Worm (Caenorhabditis elegans) whole organism, young adult: ENCODE results near the gene M199.136.
"Not testable (repeated sequence)": the region's sequence is repeated elsewhere in the genome, so short reads cannot be mapped to it uniquely, and the experiment has no call there.

Experiments used
- B0019.2 ChIP-seq: fragments of 200-800 bp; sonication (Bioruptor generic); conservative IDR thresholded peaks from 2 replicates; pipeline ENCODE4 v1.3.6; 2022; ENCODE audit warnings: missing genetic modification reagents, missing genetic modification characterization, missing compliant biosample characterization
- C17E4.6 ChIP-seq: fragments of 200-800 bp; sonication (Bioruptor generic); IDR thresholded peaks from 2 replicates; pipeline ENCODE4 v1.3.6; 2022; ENCODE audit warnings: missing genetic modification reagents, missing genetic modification characterization, missing compliant biosample characterization
- K11D2.4 ChIP-seq: fragments of 200-800 bp; sonication (Bioruptor generic); IDR thresholded peaks from 2 replicates; pipeline ENCODE4 v1.3.6; 2022; ENCODE audit warnings: missing genetic modification reagents, missing genetic modification characterization, missing compliant biosample characterization
- K12H6.12 ChIP-seq: fragments of 200-800 bp; sonication (Bioruptor generic); optimal IDR thresholded peaks from 2 replicates; lab custom pipeline; 2018; ENCODE audit warnings: mild to moderate bottlenecking, missing genetic modification characterization, missing compliant biosample characterization
- Y53G8AR.9 ChIP-seq: fragments of 200-800 bp; sonication (Bioruptor generic); conservative IDR thresholded peaks from 2 replicates; pipeline ENCODE4 v1.3.6; 2022; ENCODE audit warnings: missing genetic modification reagents, missing genetic modification characterization, missing compliant biosample characterization
- Y56A3A.18 ChIP-seq: fragments of 200-800 bp; sonication (Bioruptor generic); IDR thresholded peaks from 2 replicates; pipeline ENCODE4 v1.3.6; 2022; ENCODE audit warnings: missing genetic modification reagents, missing genetic modification characterization, missing compliant biosample characterization
- attf-6 ChIP-seq: fragments of 200-800 bp; sonication (Bioruptor generic); IDR thresholded peaks from 2 replicates; pipeline ENCODE4 v1.3.6; 2022; ENCODE audit warnings: missing genetic modification reagents, missing genetic modification characterization, missing compliant biosample characterization
- ceh-27 ChIP-seq: fragments of 200-800 bp; sonication (Bioruptor generic); optimal IDR thresholded peaks from 2 replicates; lab custom pipeline; 2018; ENCODE audit warnings: mild to moderate bottlenecking, missing genetic modification characterization, moderate library complexity, missing compliant biosample characterization
- chd-7 ChIP-seq: sonication (generic microtip); optimal IDR thresholded peaks from 2 replicates; lab custom pipeline; 2016; ENCODE audit warnings: mild to moderate bottlenecking, missing genetic modification characterization, moderate library complexity, missing compliant biosample characterization
- die-1 ChIP-seq: sonication (generic microtip); optimal IDR thresholded peaks from 2 replicates; lab custom pipeline; 2016; ENCODE audit warnings: missing genotype, mild to moderate bottlenecking, missing genetic modification characterization, missing compliant biosample characterization
- dox-1 ChIP-seq: fragments of 200-800 bp; sonication (Bioruptor generic); IDR thresholded peaks from 2 replicates; pipeline ENCODE4 v1.3.6; 2022; ENCODE audit warnings: missing genetic modification reagents, missing genetic modification characterization, missing compliant biosample characterization
- efl-1 ChIP-seq: fragments of 150-350 bp; optimal IDR thresholded peaks from 2 replicates; lab custom pipeline; 2014; ENCODE audit warnings: missing biosample characterization, missing genetic modification reagents, missing genetic modification characterization
- hsf-1 ChIP-seq: fragments of 200-800 bp; sonication (Bioruptor generic); IDR thresholded peaks from 2 replicates; pipeline ENCODE4 v1.3.6; 2022; ENCODE audit warnings: missing genetic modification reagents, missing genetic modification characterization, missing compliant biosample characterization
- lag-1 ChIP-seq: fragments of 200-800 bp; sonication (Bioruptor generic); IDR thresholded peaks from 2 replicates; pipeline ENCODE4 v1.3.6; 2022; ENCODE audit warnings: missing genetic modification reagents, missing genetic modification characterization, missing compliant biosample characterization
- lin-26 ChIP-seq: fragments of 200-800 bp; sonication (Bioruptor generic); IDR thresholded peaks from 2 replicates; pipeline ENCODE4 v1.3.6; 2022; ENCODE audit warnings: missing genetic modification reagents, missing genetic modification characterization, missing compliant biosample characterization
- lin-35 ChIP-seq, 3 experiments: fragments of 150-350 bp in 2 of 3; sonication (generic microtip) in 1 of 3; optimal IDR thresholded peaks; 2 replicates each; lab custom pipeline; 2014 to 2018; ENCODE audit warnings: missing biosample characterization in 3 of 3, missing genetic modification characterization in 3 of 3, missing genetic modification reagents in 3 of 3
- lsl-1 ChIP-seq: fragments of 200-800 bp; sonication (Bioruptor generic); optimal IDR thresholded peaks from 2 replicates; lab custom pipeline; 2018; ENCODE audit warnings: mild to moderate bottlenecking, missing genetic modification characterization, moderate library complexity, missing compliant biosample characterization
- lsy-27 ChIP-seq: sonication (generic microtip); optimal IDR thresholded peaks from 2 replicates; lab custom pipeline; 2017; ENCODE audit warnings: missing genetic modification characterization, mild to moderate bottlenecking, missing compliant biosample characterization, antibody characterized with exemption, missing genotype, borderline replicate concordance; ENCODE audit not compliant: insufficient read depth
- mel-28 ChIP-seq: sonication (generic microtip); optimal IDR thresholded peaks from 2 replicates; lab custom pipeline; 2016; ENCODE audit warnings: borderline replicate concordance, mild to moderate bottlenecking, missing genetic modification characterization, missing compliant biosample characterization
- nfya-2 ChIP-seq: fragments of 200-800 bp; sonication (Bioruptor generic); IDR thresholded peaks from 2 replicates; pipeline ENCODE4 v1.3.6; 2022; ENCODE audit warnings: missing genetic modification reagents, missing genetic modification characterization, missing compliant biosample characterization
- pbrm-1 ChIP-seq: fragments of 200-800 bp; sonication (Bioruptor generic); IDR thresholded peaks from 2 replicates; pipeline ENCODE4 v1.3.6; 2022; ENCODE audit warnings: missing genetic modification reagents, missing genetic modification characterization, missing compliant biosample characterization
- pha-4 ChIP-seq: fragments of 150-350 bp; sonication (generic microtip); optimal IDR thresholded peaks from 2 replicates; lab custom pipeline; 2014; ENCODE audit warnings: missing biosample characterization, missing genetic modification reagents, missing genetic modification characterization
- snpc-1.1 ChIP-seq: sonication (generic microtip); optimal IDR thresholded peaks from 2 replicates; lab custom pipeline; 2017; ENCODE audit warnings: missing genetic modification characterization, mild to moderate bottlenecking, missing compliant biosample characterization, antibody characterized with exemption, moderate library complexity, missing genotype, missing genetic modification reagents; ENCODE audit not compliant: insufficient read depth
- snpc-4 ChIP-seq, 5 experiments: fragments of 150-350 bp in 1 of 5; sonication (generic microtip) in 4 of 5; optimal IDR thresholded peaks; 2 replicates each; lab custom pipeline; 2014 to 2018; ENCODE audit warnings: missing genetic modification characterization in 5 of 5, missing biosample characterization in 3 of 5, antibody characterized with exemption in 2 of 5, mild to moderate bottlenecking in 2 of 5, missing compliant biosample characterization in 2 of 5, missing genotype in 2 of 5, moderate library complexity in 2 of 5, missing genetic modification reagents in 1 of 5
- xnd-1 ChIP-seq: sonication (generic microtip); optimal IDR thresholded peaks from 2 replicates; lab custom pipeline; 2016; ENCODE audit warnings: missing genotype, missing genetic modification reagents, missing genetic modification characterization, missing compliant biosample characterization
- ztf-18 ChIP-seq: sonication (generic microtip); optimal IDR thresholded peaks from 2 replicates; lab custom pipeline; 2016; ENCODE audit warnings: missing genotype, mild to moderate bottlenecking, missing genetic modification characterization, missing compliant biosample characterization
- ztf-6 ChIP-seq: fragments of 200-800 bp; sonication (Bioruptor generic); IDR thresholded peaks from 2 replicates; pipeline ENCODE4 v1.3.6; 2022; ENCODE audit warnings: missing genetic modification reagents, missing genetic modification characterization, missing compliant biosample characterization

The M199.136 gene

DNA sequence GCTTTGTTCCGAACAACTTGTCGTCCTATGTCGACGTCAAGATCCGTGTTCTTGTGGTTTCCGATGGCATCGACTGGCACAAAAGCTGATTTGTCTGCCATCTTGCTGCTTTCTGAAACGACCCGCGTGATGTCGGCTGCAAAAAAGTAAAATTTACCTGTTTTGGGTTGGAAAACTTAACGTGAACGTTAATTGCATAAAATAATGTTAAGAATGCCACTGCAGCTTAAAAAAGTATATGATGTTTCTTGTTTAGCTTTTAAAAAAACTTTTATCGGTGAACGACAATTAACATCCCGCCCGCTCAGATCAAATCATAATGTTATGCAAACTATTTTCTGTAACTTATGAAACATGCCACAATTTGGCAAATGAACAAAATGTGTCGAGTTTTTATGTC is 15.4 kb downstream of the M199.136 start, which contains the start of gene M199.8:
Gene M199.8, minus strand, starts transcription at position 101 of the 400 bp plus-strand sequence.
- not testable (repeated sequence) for TF ChIP-seq pha-4 (tag; lab: Kevin White, UChicago); nfya-2 (GFP tag; lab: Robert Waterston, UW); snpc-4 (GFP tag; optimal IDR thresholded peaks at IDR 0.05; lab: Kevin White, UChicago); snpc-4 (tag; optimal IDR thresholded peaks at IDR 0.05; lab: Kevin White, UChicago)

DNA sequence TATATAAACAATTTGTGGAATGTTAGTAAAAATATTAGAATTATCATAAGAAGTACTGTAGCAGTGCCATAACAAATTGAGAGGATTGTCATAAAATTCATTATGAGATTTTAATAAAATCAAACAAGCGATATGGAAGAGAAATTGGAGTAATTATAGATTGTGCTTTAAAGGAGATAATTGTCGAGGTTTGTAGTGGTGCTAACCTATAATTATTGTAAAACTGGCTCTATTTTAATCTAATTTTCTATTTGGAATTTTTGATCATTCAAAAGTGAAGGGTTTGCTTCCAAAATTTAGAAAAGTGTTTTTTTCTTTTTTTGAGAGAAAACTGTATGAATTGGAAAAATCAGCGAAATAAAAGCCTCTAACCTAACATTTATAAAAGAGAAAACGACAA is 22.3 kb downstream of the M199.136 start, which contains the start of gene srg-51:
Gene srg-51, minus strand, starts transcription at position 101 of the 400 bp plus-strand sequence.
- no peak for TF ChIP-seq pbrm-1 (GFP tag; lab: Robert Waterston, UW)
- no peak for TF ChIP-seq chd-7 (tag; lab: Kevin White, UChicago)
- TF ChIP-seq mel-28 (tag; lab: Kevin White, UChicago): no peak
- TF ChIP-seq efl-1 (GFP tag; lab: Kevin White, UChicago): no peak
- TF ChIP-seq lsl-1 (GFP tag; lab: Kevin White, UChicago): no peak
- TF ChIP-seq, all 124 proteins: peak for 0

DNA sequence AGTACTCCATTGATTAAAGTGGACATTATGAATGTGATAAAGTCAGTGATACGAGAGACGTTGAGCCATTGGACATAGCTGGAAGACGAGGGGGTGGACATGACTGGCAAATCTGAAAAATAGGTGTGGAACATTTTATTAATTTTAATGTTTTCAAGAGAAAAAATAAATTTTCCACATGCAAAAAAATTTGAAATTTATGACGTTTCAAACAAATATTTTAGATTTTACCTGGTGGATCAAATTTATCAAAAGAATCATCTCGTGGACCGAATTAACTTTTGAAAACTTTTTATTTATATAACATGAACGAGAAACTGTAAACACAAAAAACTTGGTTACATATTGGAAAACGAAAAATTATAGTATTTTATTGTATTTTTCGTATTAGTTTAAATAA is 28.6 kb downstream of the M199.136 start, which contains the start of gene str-78:
Gene str-78, minus strand, starts transcription at position 101 of the 400 bp plus-strand sequence.
- TF ChIP-seq Y53G8AR.9 (GFP tag; lab: Robert Waterston, UW) (no peak), ceh-27 (GFP tag; lab: Kevin White, UChicago) (no peak), lag-1 (GFP tag; lab: Robert Waterston, UW) (no peak), ztf-18 (no peak), Y56A3A.18 (GFP tag; lab: Robert Waterston, UW) (no peak), mel-28 (tag; lab: Kevin White, UChicago) (no peak), ztf-6 (GFP tag; lab: Robert Waterston, UW) (no peak), K12H6.12 (no peak), K11D2.4 (GFP tag; lab: Robert Waterston, UW) (no peak), snpc-1.1 (tag; lab: Kevin White, UChicago) (no peak), chd-7 (tag; lab: Kevin White, UChicago) (no peak), lin-26 (no peak), lsy-27 (tag; lab: Kevin White, UChicago) (no peak), C17E4.6 (GFP tag; lab: Robert Waterston, UW) (no peak)

DNA sequence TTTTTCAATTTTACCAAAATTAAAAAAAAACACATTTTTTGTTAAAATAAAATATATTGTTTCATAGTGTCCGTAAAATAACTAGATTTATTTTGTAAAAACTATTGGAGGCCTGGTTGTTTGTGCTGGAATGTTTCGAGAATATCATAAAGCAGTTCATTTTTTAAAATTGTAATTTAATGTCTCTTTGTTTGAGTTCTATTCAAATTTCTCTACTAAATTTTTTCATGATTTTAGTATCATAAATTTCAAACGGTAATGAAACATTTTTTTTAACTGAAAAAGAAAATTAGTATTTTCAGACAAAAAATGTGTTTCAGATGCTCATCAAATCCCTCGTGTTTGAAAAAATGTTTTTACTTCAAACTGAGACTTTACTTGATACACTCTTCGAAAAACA is 47.1 kb downstream of the M199.136 start:
- TF ChIP-seq chd-7 (tag; lab: Kevin White, UChicago): no peak
- no peak for TF ChIP-seq lin-35 (GFP tag; optimal IDR thresholded peaks at IDR 0.05; lab: Kevin White, UChicago)
- no peak for TF ChIP-seq B0019.2 (GFP tag; lab: Robert Waterston, UW)
- TF ChIP-seq die-1 (tag; lab: Kevin White, UChicago): no peak
- TF ChIP-seq xnd-1 (tag; lab: Kevin White, UChicago): no peak
- no peak for TF ChIP-seq lag-1 (GFP tag; lab: Robert Waterston, UW)
- no peak for TF ChIP-seq snpc-4 (GFP tag; optimal IDR thresholded peaks at IDR 0.05; lab: Kevin White, UChicago)
- TF ChIP-seq snpc-4 (tag; optimal IDR thresholded peaks at IDR 0.05; lab: Kevin White, UChicago): peak in 1 of 4 experiments; percentile 45
- peak; percentile 76; the same call in 1 of the 2 replicates for TF ChIP-seq attf-6

DNA sequence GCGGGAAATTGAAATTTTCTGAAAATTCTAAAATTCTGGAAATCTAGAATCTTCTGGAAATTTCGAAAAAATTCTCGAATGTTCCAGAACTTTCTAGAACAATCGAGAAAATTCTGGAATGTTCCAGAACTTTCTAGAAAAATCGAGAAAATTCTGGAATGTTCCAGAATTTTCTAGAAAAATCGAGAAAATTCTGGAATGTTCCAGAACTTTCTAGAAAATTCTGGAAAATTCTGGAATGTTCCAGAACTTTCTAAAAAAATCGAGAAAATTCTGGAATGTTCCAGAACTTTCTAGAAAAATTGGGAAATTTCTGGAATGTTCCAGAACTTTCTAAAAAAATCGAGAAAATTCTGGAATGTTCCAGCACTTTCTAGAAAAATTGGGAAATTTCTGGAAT is 48.2 kb downstream of the M199.136 start:
- TF ChIP-seq hsf-1 (GFP tag; lab: Robert Waterston, UW): peak; percentile 96
- peak; percentile 45; the same call in 1 of the 2 replicates for TF ChIP-seq attf-6
- TF ChIP-seq dox-1 (GFP tag; lab: Robert Waterston, UW): peak; percentile 73; the same call in 1 of the 2 replicates
